Worm (Caenorhabditis elegans) whole organism, young adult: ENCODE results near the gene pfkb-1.2.

Source experiments
- B0019.2 ChIP-seq: fragments of 200-800 bp; sonication (Bioruptor generic); conservative IDR thresholded peaks from 2 replicates; pipeline ENCODE4 v1.3.6; 2022; ENCODE audit warnings: missing genetic modification reagents, missing genetic modification characterization, missing compliant biosample characterization
- B0035.1 ChIP-seq: sonication (generic microtip); optimal IDR thresholded peaks from 2 replicates; lab custom pipeline; 2016; ENCODE audit warnings: missing genetic modification characterization, mild to moderate bottlenecking, missing compliant biosample characterization, missing genotype, missing genetic modification reagents
- B0336.3 ChIP-seq: fragments of 200-800 bp; sonication (Bioruptor generic); IDR thresholded peaks from 2 replicates; pipeline ENCODE4 v1.3.6; 2022; ENCODE audit warnings: missing genetic modification characterization, missing compliant biosample characterization
- F33H1.4 ChIP-seq: fragments of 200-800 bp; sonication (Bioruptor generic); IDR thresholded peaks from 2 replicates; pipeline ENCODE4 v1.3.6; 2022; ENCODE audit warnings: missing genetic modification reagents, missing genetic modification characterization, missing compliant biosample characterization
- F37B4.10 ChIP-seq: fragments of 200-800 bp; sonication (Bioruptor generic); IDR thresholded peaks from 2 replicates; pipeline ENCODE4 v1.3.6; 2022; ENCODE audit warnings: missing genetic modification characterization, missing compliant biosample characterization
- F39B2.1 ChIP-seq: fragments of 200-800 bp; sonication (Bioruptor generic); IDR thresholded peaks from 2 replicates; pipeline ENCODE4 v1.3.6; 2022; ENCODE audit warnings: missing genetic modification reagents, missing genetic modification characterization, missing compliant biosample characterization
- F52B5.7 ChIP-seq: sonication (generic microtip); optimal IDR thresholded peaks from 2 replicates; lab custom pipeline; 2016; ENCODE audit warnings: mild to moderate bottlenecking, missing genetic modification characterization, missing compliant biosample characterization
- F57C9.4 ChIP-seq: sonication (generic microtip); optimal IDR thresholded peaks from 2 replicates; lab custom pipeline; 2017; ENCODE audit warnings: mild to moderate bottlenecking, missing genetic modification characterization, missing compliant biosample characterization
- K11D2.4 ChIP-seq: fragments of 200-800 bp; sonication (Bioruptor generic); IDR thresholded peaks from 2 replicates; pipeline ENCODE4 v1.3.6; 2022; ENCODE audit warnings: missing genetic modification reagents, missing genetic modification characterization, missing compliant biosample characterization
- Y56A3A.18 ChIP-seq: fragments of 200-800 bp; sonication (Bioruptor generic); IDR thresholded peaks from 2 replicates; pipeline ENCODE4 v1.3.6; 2022; ENCODE audit warnings: missing genetic modification reagents, missing genetic modification characterization, missing compliant biosample characterization
- ama-1 ChIP-seq, 3 experiments: fragments of 150-350 bp in 1 of 3; sonication (generic microtip) in 2 of 3; optimal IDR thresholded peaks; 2 replicates each; lab custom pipeline; 2014 to 2018; ENCODE audit warnings: missing biosample characterization in 2 of 3, missing genetic modification characterization in 2 of 3, missing genetic modification reagents in 2 of 3
- attf-3 ChIP-seq: fragments of 200-800 bp; sonication (Bioruptor generic); conservative IDR thresholded peaks from 2 replicates; pipeline ENCODE4 v1.3.6; 2022; ENCODE audit warnings: missing genetic modification reagents, missing genetic modification characterization, missing compliant biosample characterization
- bed-1 ChIP-seq: fragments of 200-800 bp; sonication (Bioruptor generic); IDR thresholded peaks from 2 replicates; pipeline ENCODE4 v1.3.6; 2022; ENCODE audit warnings: missing genetic modification reagents, missing genetic modification characterization, missing compliant biosample characterization
- ccch-3 ChIP-seq: fragments of 200-800 bp; sonication (Bioruptor generic); optimal IDR thresholded peaks from 2 replicates; lab custom pipeline; 2018; ENCODE audit warnings: mild to moderate bottlenecking, missing genetic modification characterization, missing compliant biosample characterization
- cebp-2 ChIP-seq: fragments of 200-800 bp; sonication (Bioruptor generic); IDR thresholded peaks from 2 replicates; pipeline ENCODE4 v1.3.6; 2022; ENCODE audit warnings: missing genetic modification characterization, missing compliant biosample characterization
- ceh-27 ChIP-seq: fragments of 200-800 bp; sonication (Bioruptor generic); optimal IDR thresholded peaks from 2 replicates; lab custom pipeline; 2018; ENCODE audit warnings: mild to moderate bottlenecking, missing genetic modification characterization, moderate library complexity, missing compliant biosample characterization
- ceh-91 ChIP-seq: fragments of 200-800 bp; sonication (Bioruptor generic); IDR thresholded peaks from 2 replicates; pipeline ENCODE4 v1.3.6; 2022; ENCODE audit warnings: missing genetic modification reagents, missing genetic modification characterization, missing compliant biosample characterization
- dox-1 ChIP-seq: fragments of 200-800 bp; sonication (Bioruptor generic); IDR thresholded peaks from 2 replicates; pipeline ENCODE4 v1.3.6; 2022; ENCODE audit warnings: missing genetic modification reagents, missing genetic modification characterization, missing compliant biosample characterization
- efl-1 ChIP-seq: fragments of 150-350 bp; optimal IDR thresholded peaks from 2 replicates; lab custom pipeline; 2014; ENCODE audit warnings: missing biosample characterization, missing genetic modification reagents, missing genetic modification characterization
- egl-44 ChIP-seq: fragments of 200-800 bp; sonication (Bioruptor generic); IDR thresholded peaks from 2 replicates; pipeline ENCODE4 v1.3.6; 2022; ENCODE audit warnings: missing genetic modification reagents, missing genetic modification characterization, missing compliant biosample characterization
- hmg-20 ChIP-seq: fragments of 200-800 bp; sonication (Bioruptor generic); IDR thresholded peaks from 2 replicates; pipeline ENCODE4 v1.3.6; 2022; ENCODE audit warnings: missing genetic modification reagents, missing genetic modification characterization, missing compliant biosample characterization
- hrde-1 ChIP-seq: sonication (generic microtip); optimal IDR thresholded peaks from 2 replicates; lab custom pipeline; 2016; ENCODE audit warnings: missing genetic modification characterization, mild to moderate bottlenecking, missing compliant biosample characterization, moderate library complexity, missing genotype, missing genetic modification reagents, borderline replicate concordance
- lag-1 ChIP-seq: fragments of 200-800 bp; sonication (Bioruptor generic); IDR thresholded peaks from 2 replicates; pipeline ENCODE4 v1.3.6; 2022; ENCODE audit warnings: missing genetic modification reagents, missing genetic modification characterization, missing compliant biosample characterization
- lin-54 ChIP-seq: fragments of 200-800 bp; sonication (Bioruptor generic); optimal IDR thresholded peaks from 2 replicates; lab custom pipeline; 2018; ENCODE audit warnings: mild to moderate bottlenecking, missing genetic modification characterization, missing compliant biosample characterization
- lsy-27 ChIP-seq: sonication (generic microtip); optimal IDR thresholded peaks from 2 replicates; lab custom pipeline; 2017; ENCODE audit warnings: missing genetic modification characterization, mild to moderate bottlenecking, missing compliant biosample characterization, antibody characterized with exemption, missing genotype, borderline replicate concordance; ENCODE audit not compliant: insufficient read depth
- madf-3 ChIP-seq: fragments of 200-800 bp; sonication (Bioruptor generic); IDR thresholded peaks from 2 replicates; pipeline ENCODE4 v1.3.6; 2022; ENCODE audit warnings: missing genetic modification reagents, missing genetic modification characterization, missing compliant biosample characterization
- madf-6 ChIP-seq: fragments of 200-800 bp; sonication (Bioruptor generic); IDR thresholded peaks from 2 replicates; pipeline ENCODE4 v1.3.6; 2022; ENCODE audit warnings: missing genetic modification reagents, missing genetic modification characterization, missing compliant biosample characterization
- mcd-1 ChIP-seq: fragments of 200-800 bp; sonication (Bioruptor generic); IDR thresholded peaks from 2 replicates; pipeline ENCODE4 v1.3.6; 2022; ENCODE audit warnings: missing genetic modification reagents, missing genetic modification characterization, missing compliant biosample characterization
- mes-4 ChIP-seq: sonication (generic microtip); optimal IDR thresholded peaks from 2 replicates; lab custom pipeline; 2016; ENCODE audit warnings: missing genotype, missing genetic modification characterization, missing compliant biosample characterization
- nfya-1 ChIP-seq: sonication (generic microtip); optimal IDR thresholded peaks from 2 replicates; lab custom pipeline; 2017; ENCODE audit warnings: antibody characterized with exemption, missing compliant biosample characterization, missing genetic modification characterization, borderline replicate concordance; ENCODE audit not compliant: insufficient read depth
- nhr-120 ChIP-seq: fragments of 200-800 bp; sonication (Bioruptor generic); IDR thresholded peaks from 2 replicates; pipeline ENCODE4 v1.3.6; 2022; ENCODE audit warnings: missing genetic modification characterization, missing compliant biosample characterization
- pbrm-1 ChIP-seq: fragments of 200-800 bp; sonication (Bioruptor generic); IDR thresholded peaks from 2 replicates; pipeline ENCODE4 v1.3.6; 2022; ENCODE audit warnings: missing genetic modification reagents, missing genetic modification characterization, missing compliant biosample characterization
- rcor-1 ChIP-seq: fragments of 200-800 bp; sonication (Bioruptor generic); IDR thresholded peaks from 2 replicates; pipeline ENCODE4 v1.3.6; 2022; ENCODE audit warnings: missing genetic modification reagents, missing genetic modification characterization, missing compliant biosample characterization
- rec-8 ChIP-seq, 2 experiments: sonication (generic microtip); optimal IDR thresholded peaks; 2 replicates each; lab custom pipeline; 2016; ENCODE audit warnings: mild to moderate bottlenecking in 2 of 2, missing genetic modification characterization in 2 of 2, missing genetic modification reagents in 2 of 2, missing genotype in 2 of 2, missing biosample characterization in 1 of 2, missing compliant biosample characterization in 1 of 2, moderate library complexity in 1 of 2
- repo-1 ChIP-seq: sonication (generic microtip); optimal IDR thresholded peaks from 2 replicates; lab custom pipeline; 2017; ENCODE audit warnings: mild to moderate bottlenecking, missing genetic modification characterization, missing compliant biosample characterization
- rpc-1 ChIP-seq, 2 experiments: fragments of 150-350 bp in 1 of 2; sonication (generic microtip) in 1 of 2; optimal IDR thresholded peaks; 2 replicates each; lab custom pipeline; 2014 to 2018; ENCODE audit warnings: missing biosample characterization in 1 of 2, missing genetic modification characterization in 1 of 2, missing genetic modification reagents in 1 of 2, missing genotype in 1 of 2
- snpc-1.1 ChIP-seq: sonication (generic microtip); optimal IDR thresholded peaks from 2 replicates; lab custom pipeline; 2017; ENCODE audit warnings: missing genetic modification characterization, mild to moderate bottlenecking, missing compliant biosample characterization, antibody characterized with exemption, moderate library complexity, missing genotype, missing genetic modification reagents; ENCODE audit not compliant: insufficient read depth
- snpc-4 ChIP-seq, 5 experiments: fragments of 150-350 bp in 1 of 5; sonication (generic microtip) in 4 of 5; optimal IDR thresholded peaks; 2 replicates each; lab custom pipeline; 2014 to 2018; ENCODE audit warnings: missing genetic modification characterization in 5 of 5, missing biosample characterization in 3 of 5, antibody characterized with exemption in 2 of 5, mild to moderate bottlenecking in 2 of 5, missing compliant biosample characterization in 2 of 5, missing genotype in 2 of 5, moderate library complexity in 2 of 5, missing genetic modification reagents in 1 of 5
- zim-3 ChIP-seq: sonication (generic microtip); optimal IDR thresholded peaks from 2 replicates; lab custom pipeline; 2017; ENCODE audit warnings: mild to moderate bottlenecking, missing genetic modification characterization, moderate library complexity, missing compliant biosample characterization
- ztf-18 ChIP-seq: sonication (generic microtip); optimal IDR thresholded peaks from 2 replicates; lab custom pipeline; 2016; ENCODE audit warnings: missing genotype, mild to moderate bottlenecking, missing genetic modification characterization, missing compliant biosample characterization

Gene pfkb-1.2

ce11 chrIV:5947555-5948151 lies 5.9 kb downstream of the pfkb-1.2 start, which contains the start of gene rps-25 (continued):
- peak; percentile 1 for TF ChIP-seq ztf-18 (tag; lab: Kevin White, UChicago)
- TF ChIP-seq F39B2.1 (GFP tag; lab: Robert Waterston, UW) = no peak
- no peak for TF ChIP-seq F37B4.10 (GFP tag; lab: Robert Waterston, UW)
- TF ChIP-seq hrde-1 (tag; lab: Kevin White, UChicago) = no peak
- TF ChIP-seq cebp-2 (GFP tag; lab: Robert Waterston, UW) = no peak
- TF ChIP-seq mes-4 (tag; lab: Kevin White, UChicago) = no peak
- no peak for TF ChIP-seq lag-1 (GFP tag; lab: Robert Waterston, UW)
- TF ChIP-seq F57C9.4 (tag; lab: Kevin White, UChicago) = no peak
- peak; percentile 50; the same call in 1 of the 2 replicates for TF ChIP-seq pbrm-1 (GFP tag; lab: Robert Waterston, UW)
- TF ChIP-seq B0019.2 (GFP tag; lab: Robert Waterston, UW) = no peak
- peak; percentile 42; the same call in 1 of the 2 replicates for TF ChIP-seq attf-3
- TF ChIP-seq snpc-1.1 = peak; percentile 83
- no peak for TF ChIP-seq F52B5.7 (tag; lab: Kevin White, UChicago)
- TF ChIP-seq lsy-27 (tag; lab: Kevin White, UChicago) = no peak
- no peak for TF ChIP-seq nhr-120 (GFP tag; lab: Robert Waterston, UW)
- TF ChIP-seq ccch-3 (GFP tag; lab: Kevin White, UChicago) = no peak
- no peak for TF ChIP-seq Y56A3A.18
- no peak for TF ChIP-seq K11D2.4
- TF ChIP-seq ama-1 (optimal IDR thresholded peaks at IDR 0.05; lab: Kevin White, UChicago) = no peak
- peak in 1 of 2 experiments; percentile 41 for TF ChIP-seq ama-1 (GFP tag; optimal IDR thresholded peaks at IDR 0.05; lab: Kevin White, UChicago)
- TF ChIP-seq mcd-1 = no peak
- TF ChIP-seq rcor-1 (GFP tag; lab: Robert Waterston, UW) = peak; percentile 37; the same call in 1 of the 2 replicates
- no peak for TF ChIP-seq ceh-27
- TF ChIP-seq dox-1 (GFP tag; lab: Robert Waterston, UW) = no peak
- 0 out of 2 replicates have a peak, but pooled peaks have one; percentile 21 for TF ChIP-seq ceh-91 (GFP tag; lab: Robert Waterston, UW)
- no peak for TF ChIP-seq hmg-20 (GFP tag; lab: Robert Waterston, UW)
- TF ChIP-seq lin-54 (GFP tag; lab: Kevin White, UChicago) = no peak
- no peak for TF ChIP-seq repo-1 (tag; lab: Kevin White, UChicago)
- TF ChIP-seq, all 124 proteins: peak for 24

- TF ChIP-seq ccch-3 (GFP tag; lab: Kevin White, UChicago) = no peak
- no peak for TF ChIP-seq B0336.3 (GFP tag; lab: Robert Waterston, UW)
- TF ChIP-seq F33H1.4 (GFP tag; lab: Robert Waterston, UW) = no peak
- TF ChIP-seq zim-3 (tag; lab: Kevin White, UChicago) = no peak
- TF ChIP-seq rec-8 (tag; optimal IDR thresholded peaks at IDR 0.05; lab: Kevin White, UChicago) = no peak
- TF ChIP-seq B0035.1 (tag; lab: Kevin White, UChicago) = no peak
- no peak for TF ChIP-seq lin-54 (GFP tag; lab: Kevin White, UChicago)
- no peak for TF ChIP-seq rpc-1 (optimal IDR thresholded peaks at IDR 0.05; lab: Kevin White, UChicago)
- TF ChIP-seq rpc-1 (tag; optimal IDR thresholded peaks at IDR 0.05; lab: Kevin White, UChicago) = no peak
- no peak for TF ChIP-seq B0019.2 (GFP tag; lab: Robert Waterston, UW)
- no peak for TF ChIP-seq madf-6 (GFP tag; lab: Robert Waterston, UW)
- TF ChIP-seq egl-44 = no peak
- TF ChIP-seq snpc-4 (GFP tag; optimal IDR thresholded peaks at IDR 0.05; lab: Kevin White, UChicago) = no peak
- TF ChIP-seq snpc-4 (tag; optimal IDR thresholded peaks at IDR 0.05; lab: Kevin White, UChicago) = no peak
- TF ChIP-seq madf-3 (GFP tag; lab: Robert Waterston, UW) = no peak
- TF ChIP-seq bed-1 (GFP tag; lab: Robert Waterston, UW) = no peak
- TF ChIP-seq nfya-1 = no peak
- no peak for TF ChIP-seq pbrm-1 (GFP tag; lab: Robert Waterston, UW)
- no peak for TF ChIP-seq efl-1 (GFP tag; lab: Kevin White, UChicago)
Measured at ce11 chrIV:5948712-5949111, 7.0 kb downstream of the pfkb-1.2 start.
